Fruit fly (Drosophila melanogaster) ovary, adult (tissue): ENCODE data around the gene CG44194.

Experiments used
- CG17801 ChIP-seq: fragments of 200-800 bp; optimal IDR thresholded peaks from 2 replicates; lab custom pipeline; 2019; ENCODE audit warnings: missing biosample characterization, mild to moderate bottlenecking, missing genetic modification characterization, moderate library complexity; ENCODE audit not compliant: partially characterized antibody

Gene CG44194

DNA sequence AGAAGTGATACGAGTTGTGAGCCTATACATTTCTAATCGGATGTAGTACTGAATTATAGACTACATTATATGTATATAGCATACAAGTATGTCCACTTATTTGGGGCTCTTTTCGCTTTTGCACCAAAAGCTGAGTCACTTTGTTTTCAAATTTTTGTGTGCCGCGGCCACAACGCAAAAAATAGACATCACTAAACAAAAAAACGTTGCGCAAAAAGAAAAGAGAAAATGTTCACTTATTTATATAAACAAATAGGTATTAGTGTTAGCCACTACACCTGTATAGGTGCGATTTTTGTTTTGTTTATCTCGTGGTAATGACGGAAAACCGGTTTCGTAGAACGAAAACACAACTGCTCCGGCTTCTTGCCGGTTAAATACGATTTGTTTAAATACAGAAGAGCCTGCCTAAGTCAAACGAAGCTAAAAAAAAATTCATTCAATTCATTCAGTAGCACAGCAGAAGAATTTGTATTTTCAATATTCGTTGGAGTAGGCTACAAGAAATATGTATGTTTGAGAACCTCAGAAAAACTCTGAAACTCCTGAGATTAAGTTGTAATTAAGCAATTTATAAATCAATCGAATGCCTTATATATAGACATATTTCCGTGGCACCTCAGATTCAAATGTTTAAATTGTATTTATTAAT, 14.4 kb downstream of the CG44194 start:
- no peak for TF ChIP-seq CG17801

DNA sequence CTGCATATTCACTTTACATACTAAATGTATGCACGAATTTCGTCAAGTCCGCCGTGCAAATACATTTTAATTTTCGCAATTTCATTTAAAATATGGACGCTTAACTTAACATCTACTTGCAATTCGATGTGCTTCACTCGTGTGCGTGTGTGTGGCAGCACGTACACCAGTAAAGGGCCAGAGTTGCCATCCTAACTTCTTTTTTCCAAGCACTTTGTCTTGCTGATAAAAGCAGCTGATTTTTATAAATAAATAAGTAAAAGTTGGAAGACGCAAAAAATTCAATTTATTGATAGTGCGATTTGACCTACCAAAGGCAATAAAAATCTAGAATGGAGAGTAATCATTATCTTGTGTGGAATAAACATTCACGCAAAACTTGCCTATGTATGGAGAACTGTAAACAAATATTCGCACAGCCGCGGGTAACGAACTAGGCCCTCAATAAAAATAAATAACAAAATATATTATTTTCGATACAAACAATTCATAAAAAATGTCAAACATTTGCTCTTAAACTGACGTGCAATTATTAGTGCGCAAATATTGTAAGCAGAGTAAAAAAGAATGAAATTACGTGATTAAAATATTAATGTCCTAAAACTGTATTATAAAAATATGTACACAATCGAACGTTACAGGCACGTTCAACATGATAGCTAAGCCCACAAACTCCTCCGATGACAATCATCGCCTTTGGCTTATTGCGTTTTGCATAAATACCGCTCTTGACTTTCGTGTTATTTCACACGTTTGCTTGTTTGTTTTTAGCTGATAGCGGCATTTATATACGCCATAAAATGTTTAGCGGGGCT, 15.2 kb downstream of the CG44194 start:
- peak; percentile 54 for TF ChIP-seq CG17801

DNA sequence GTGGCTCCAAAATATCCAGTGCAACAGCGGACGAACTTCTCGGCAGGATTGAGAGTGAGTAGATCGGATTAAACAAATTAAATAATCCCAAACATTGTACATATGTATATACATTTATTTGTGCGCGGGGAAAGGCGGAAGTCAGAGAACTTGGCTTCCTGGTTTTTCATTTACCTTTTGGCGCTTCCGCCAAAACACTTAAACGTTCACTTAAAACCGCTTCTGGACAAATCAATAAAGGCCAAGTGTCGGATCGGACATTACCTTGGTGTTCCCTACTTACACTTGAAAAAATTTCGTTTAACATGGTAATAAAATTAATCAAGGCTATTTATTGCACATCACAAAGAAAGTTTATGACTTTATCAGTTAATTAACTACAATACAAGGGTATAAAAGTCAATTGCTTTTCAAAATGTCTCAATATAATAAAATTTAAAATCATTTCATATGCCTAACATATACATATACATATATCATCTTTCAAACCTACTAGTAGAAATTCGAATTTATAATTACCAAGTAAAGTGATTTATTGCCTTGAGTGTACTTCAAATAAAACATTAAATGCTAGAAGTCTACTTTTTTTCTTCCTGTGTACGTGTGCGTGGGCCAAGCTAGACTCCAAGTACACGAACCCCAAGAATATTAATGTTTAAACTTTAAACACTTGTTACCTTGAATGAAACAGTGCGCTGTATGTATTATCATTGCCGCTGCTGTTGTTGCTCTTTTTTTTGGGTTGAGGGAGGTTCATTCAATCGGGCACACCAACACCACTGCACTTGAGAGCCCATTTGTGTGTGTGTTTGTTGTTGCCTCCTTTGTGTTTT, 16.0 kb downstream of the CG44194 start:
- peak; percentile 72 for TF ChIP-seq CG17801

dm6 chr3R:12980628-12981219, 16.8 kb downstream of the CG44194 start, which contains the start of gene Paip2:
Gene Paip2, plus strand, starts transcription at chr3R:12980792.
- TF ChIP-seq CG17801 = no peak

- TF ChIP-seq CG17801 = no peak
These were observed 20.0 kb downstream of the CG44194 start, which contains the start of the genes CG7381 and CG7091 for dm6 chr3R:12977371-12978050. Gene CG7381, minus strand, starts transcription at chr3R:12977471. Gene CG7091, plus strand, starts transcription at chr3R:12978000.

DNA sequence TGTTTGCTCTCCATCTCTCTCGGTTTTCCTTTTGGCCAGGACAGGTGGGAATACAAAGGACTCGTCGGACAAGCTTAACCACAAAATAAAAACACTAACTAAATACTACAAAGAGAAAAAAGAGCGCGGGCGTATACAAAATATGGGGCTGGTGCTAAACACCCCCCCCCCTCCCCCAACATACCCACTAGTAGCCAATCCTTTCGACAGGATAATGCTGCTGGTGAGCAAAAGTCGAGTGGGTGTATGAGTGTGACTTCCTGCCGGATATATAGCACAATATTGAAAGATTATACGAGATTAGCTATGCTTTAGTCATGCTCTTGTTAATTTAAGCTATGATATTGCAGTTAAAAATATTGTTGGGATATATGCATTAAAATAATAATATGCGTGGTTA, 22.3 kb downstream of the CG44194 start:
- TF ChIP-seq CG17801 = no peak

dm6 chr3R:12974447-12974846, 23.1 kb downstream of the CG44194 start:
- TF ChIP-seq CG17801 = no peak

DNA sequence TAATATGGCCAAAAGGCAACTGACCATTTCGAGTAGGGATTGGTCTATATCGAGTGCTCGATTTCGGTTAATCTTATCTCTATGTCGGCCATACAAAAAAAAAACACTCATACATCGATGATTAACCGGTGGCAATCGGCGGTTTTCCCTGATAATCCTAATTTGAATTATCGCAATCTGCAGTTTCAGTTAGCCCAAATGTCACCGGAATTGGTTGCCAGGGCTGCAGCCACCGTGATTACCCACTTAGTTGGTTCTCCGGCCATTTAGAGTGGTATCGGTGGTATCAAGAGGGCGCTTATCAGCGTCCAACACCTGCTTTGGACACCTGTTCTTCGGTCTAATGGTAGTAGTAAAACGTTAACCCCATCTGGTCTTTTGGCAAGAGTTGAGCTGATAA, 25.4 kb downstream of the CG44194 start:
- no peak for TF ChIP-seq CG17801

dm6 chr3R:12967612-12968011, 29.9 kb downstream of the CG44194 start, which contains the start of the genes CG14384 and grsm:
Gene CG14384, minus strand, starts transcription at chr3R:12967712.
Gene grsm, minus strand, starts transcription at chr3R:12967712.
- no peak for TF ChIP-seq CG17801

dm6 chr3R:12964043-12964442, 33.5 kb downstream of the CG44194 start:
- no peak for TF ChIP-seq CG17801

DNA sequence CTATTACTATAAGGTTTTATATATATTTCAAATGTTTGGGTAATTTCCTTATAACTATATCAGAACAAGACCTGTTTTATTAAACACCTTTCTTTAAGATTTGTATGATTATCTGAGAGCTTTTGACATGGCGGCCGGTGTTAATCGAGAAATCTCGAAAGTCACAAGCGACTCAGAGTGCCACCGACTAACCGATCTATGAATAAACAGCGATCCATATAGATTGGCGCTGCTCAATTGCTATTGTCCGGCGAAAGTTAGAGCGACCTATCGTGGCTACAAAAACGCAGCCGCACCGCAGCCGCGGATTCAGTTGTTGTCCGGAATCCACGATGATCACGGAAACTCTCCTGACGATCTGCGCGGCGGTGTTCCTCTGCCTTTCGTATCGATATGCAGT, 34.0 kb downstream of the CG44194 start, which contains the start of gene Cyp304a1:
Gene Cyp304a1, plus strand, starts transcription at position 301 of the 400 bp plus-strand sequence.
- no peak for TF ChIP-seq CG17801

DNA sequence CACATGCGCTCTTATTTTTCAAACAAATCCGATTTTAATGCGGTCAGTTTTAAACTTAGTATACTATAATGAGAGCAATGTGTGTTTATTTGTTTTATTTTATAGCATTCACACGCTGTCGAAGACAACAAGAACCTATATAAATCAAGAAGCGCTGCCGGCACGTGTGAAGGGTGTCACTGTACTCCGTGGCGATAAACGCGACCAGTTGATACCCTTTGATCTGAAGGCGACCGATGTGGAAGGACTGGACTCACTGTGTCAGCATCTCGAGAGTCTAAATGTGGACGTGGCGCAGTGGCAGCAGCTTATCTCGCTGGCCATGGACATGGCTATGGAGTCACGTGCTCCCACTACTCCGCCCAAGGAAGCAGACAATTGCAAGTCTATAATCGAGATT, 34.9 kb downstream of the CG44194 start:
- no peak for TF ChIP-seq CG17801

- peak; percentile 15 for TF ChIP-seq CG17801
These were observed 36.3 kb downstream of the CG44194 start, which contains the start of gene Spc25 for dm6 chr3R:12960929-12961855. Gene Spc25, plus strand, starts transcription at chr3R:12961745.

DNA sequence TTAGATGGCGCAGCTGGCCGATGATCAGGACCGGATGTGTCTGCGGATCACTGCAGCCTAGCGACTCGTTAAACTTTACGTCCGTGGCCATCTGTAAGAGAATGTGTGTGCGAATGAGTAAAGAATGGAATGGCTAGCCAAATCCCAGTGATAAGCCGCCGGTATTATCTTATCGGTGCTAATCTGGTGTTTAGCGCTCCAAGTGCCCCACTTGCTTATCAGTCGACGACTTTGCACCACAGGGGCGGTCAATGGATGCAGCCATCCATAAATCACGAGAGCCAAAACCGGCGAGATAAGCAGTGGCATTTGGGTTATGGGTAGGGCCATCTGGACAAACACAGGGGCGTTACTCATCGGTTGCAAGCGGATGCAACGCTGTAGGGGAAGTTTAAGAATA, 37.3 kb downstream of the CG44194 start:
- TF ChIP-seq CG17801 = no peak
